Fruit fly (Drosophila melanogaster) whole organism, pupa: ENCODE results near the gene Elba1.

Experiments
- CG12605 ChIP-seq: fragments of 200-800 bp; sonication (Bioruptor generic); IDR thresholded peaks from 2 replicates; pipeline ENCODE4 v1.3.6; 2022; ENCODE audit warnings: missing biosample characterization, missing genetic modification characterization
- CG13204 ChIP-seq: fragments of 200-800 bp; sonication (Bioruptor generic); optimal IDR thresholded peaks from 2 replicates; lab custom pipeline; 2018; ENCODE audit warnings: missing biosample characterization, mild to moderate bottlenecking, missing genetic modification characterization, moderate library complexity
- CG17806 ChIP-seq: fragments of 200-800 bp; sonication (Bioruptor generic); optimal IDR thresholded peaks from 2 replicates; lab custom pipeline; 2018; ENCODE audit warnings: missing biosample characterization, mild to moderate bottlenecking, missing genetic modification characterization, moderate library complexity
- CG34367 ChIP-seq: fragments of 200-800 bp; sonication (Bioruptor generic); optimal IDR thresholded peaks from 2 replicates; lab custom pipeline; 2018; ENCODE audit warnings: missing biosample characterization, mild to moderate bottlenecking, missing genetic modification characterization
- CG4496 ChIP-seq: fragments of 200-800 bp; sonication (Bioruptor generic); IDR thresholded peaks from 3 replicates; pipeline ENCODE4 v1.3.6; 2022; ENCODE audit warnings: missing biosample characterization, missing genetic modification characterization
- CG8301 ChIP-seq: fragments of 200-800 bp; sonication (Bioruptor generic); optimal IDR thresholded peaks from 2 replicates; lab custom pipeline; 2018; ENCODE audit warnings: missing biosample characterization, mild to moderate bottlenecking, missing genetic modification characterization
- CG9948 ChIP-seq: fragments of 200-800 bp; sonication (Bioruptor generic); optimal IDR thresholded peaks from 2 replicates; lab custom pipeline; 2018; ENCODE audit warnings: missing biosample characterization, mild to moderate bottlenecking, missing genetic modification characterization, moderate library complexity
- D1 ChIP-seq: fragments of 200-800 bp; sonication (Bioruptor generic); optimal IDR thresholded peaks from 2 replicates; lab custom pipeline; 2018; ENCODE audit warnings: missing biosample characterization, mild to moderate bottlenecking, missing genetic modification characterization, moderate library complexity
- EcR ChIP-seq: fragments of 200-800 bp; sonication (Bioruptor generic); optimal IDR thresholded peaks from 3 replicates; lab custom pipeline; 2019; ENCODE audit warnings: missing biosample characterization, missing genetic modification characterization, mild to moderate bottlenecking, moderate library complexity, missing genetic modification reagents
- Ets98B ChIP-seq: fragments of 200-800 bp; sonication (Bioruptor generic); IDR thresholded peaks from 2 replicates; pipeline ENCODE4 v1.3.6; 2022; ENCODE audit warnings: missing biosample characterization, missing genetic modification characterization
- Pif1A ChIP-seq: fragments of 200-800 bp; sonication (Bioruptor generic); optimal IDR thresholded peaks from 3 replicates; lab custom pipeline; 2016; ENCODE audit warnings: missing biosample characterization, missing genetic modification characterization
- fd96Ca ChIP-seq: fragments of 200-800 bp; sonication (Bioruptor generic); IDR thresholded peaks from 3 replicates; pipeline ENCODE4 v1.3.6; 2022; ENCODE audit warnings: missing biosample characterization, missing genetic modification characterization
- rn ChIP-seq: fragments of 200-800 bp; sonication (Bioruptor generic); IDR thresholded peaks from 2 replicates; pipeline ENCODE4 v1.3.6; 2022; ENCODE audit warnings: missing biosample characterization, missing genetic modification characterization

DNA sequence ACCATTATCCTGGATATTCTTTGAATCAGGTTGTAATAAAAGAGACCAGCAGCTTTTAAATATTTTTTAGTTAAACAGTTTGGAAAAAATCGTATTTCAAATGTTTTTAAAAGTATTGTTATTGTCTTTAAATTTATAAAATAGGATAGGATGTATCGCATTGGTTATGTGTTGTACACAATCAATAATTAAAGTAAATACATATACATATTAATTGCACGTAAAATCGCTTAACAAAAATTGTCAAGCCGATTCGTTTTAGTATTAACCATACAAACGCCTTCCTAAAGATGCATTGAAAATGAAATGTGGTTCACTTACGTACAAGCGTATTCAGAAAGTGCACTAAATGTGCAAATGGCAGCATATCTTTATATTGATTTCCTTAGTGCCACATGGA is 37.5 kb downstream of the Elba1 start, which contains the start of gene CG43798:
- no peak for TF ChIP-seq CG17806
- TF ChIP-seq CG8301 (tag; lab: Kevin White, UChicago), result no peak
- TF ChIP-seq CG4496 (GFP tag; lab: Robert Waterston, UW), result no peak
- no peak for TF ChIP-seq CG9948
- no peak for TF ChIP-seq fd96Ca (GFP tag; lab: Robert Waterston, UW)
- no peak for TF ChIP-seq Pif1A (GFP tag; lab: Kevin White, UChicago)
- TF ChIP-seq Ets98B (GFP tag; lab: Robert Waterston, UW), result no peak
- no peak for TF ChIP-seq CG13204 (GFP tag; lab: Kevin White, UChicago)
- TF ChIP-seq CG34367 (tag; lab: Kevin White, UChicago), result no peak
- no peak for TF ChIP-seq CG12605
- no peak for TF ChIP-seq D1 (tag; lab: Kevin White, UChicago)
- TF ChIP-seq rn (GFP tag; lab: Robert Waterston, UW), result no peak
- TF ChIP-seq EcR (GFP tag; lab: Kevin White, UChicago), result no peak
